Fruit fly (Drosophila melanogaster) whole organism, embryonic: ENCODE results near the gene CG15046.
A peak's percentile ranks its signal among the peaks of the same experiment; 100 is the strongest.

Experiments
- ATbp ChIP-seq: fragments of 200-800 bp; sonication (Bioruptor generic); optimal IDR thresholded peaks from 2 replicates; lab custom pipeline; 2017; ENCODE audit warnings: missing biosample characterization, mild to moderate bottlenecking, missing genetic modification characterization, missing genetic modification reagents
- Awh ChIP-seq: fragments of 200-800 bp; sonication (Bioruptor generic); IDR thresholded peaks from 2 replicates; pipeline ENCODE4, ENCODE4 v1.3.6; 2022; ENCODE audit warnings: missing biosample characterization, missing genetic modification characterization
- B-H1 ChIP-seq: fragments of 200-800 bp; sonication (Bioruptor generic); IDR thresholded peaks from 3 replicates; pipeline ENCODE4 v1.3.6; 2022; ENCODE audit warnings: missing biosample characterization, missing genetic modification characterization
- CG10321 ChIP-seq: fragments of 200-800 bp; sonication (Bioruptor generic); IDR thresholded peaks from 2 replicates; pipeline ENCODE4 v1.3.6; 2022; ENCODE audit warnings: missing biosample characterization, missing genetic modification characterization
- CG10543 ChIP-seq: fragments of 200-800 bp; sonication (Bioruptor generic); optimal IDR thresholded peaks from 3 replicates; lab custom pipeline; 2017; ENCODE audit warnings: missing biosample characterization, mild to moderate bottlenecking, missing genetic modification characterization, moderate library complexity
- CG12071 ChIP-seq: fragments of 200-800 bp; sonication (Bioruptor generic); optimal IDR thresholded peaks from 3 replicates; lab custom pipeline; 2018; ENCODE audit warnings: missing biosample characterization, mild to moderate bottlenecking, missing genetic modification characterization
- CG12104 ChIP-seq: fragments of 200-800 bp; sonication (Bioruptor generic); optimal IDR thresholded peaks from 3 replicates; lab custom pipeline; 2016; ENCODE audit warnings: missing biosample characterization, missing genetic modification characterization
- CG12299 ChIP-seq: fragments of 200-800 bp; sonication (Bioruptor generic); optimal IDR thresholded peaks from 2 replicates; lab custom pipeline; 2018; ENCODE audit warnings: missing biosample characterization, mild to moderate bottlenecking, missing genetic modification characterization
- CG15479 ChIP-seq: fragments of 200-800 bp; sonication (Bioruptor generic); optimal IDR thresholded peaks from 3 replicates; lab custom pipeline; 2019; ENCODE audit warnings: missing biosample characterization, mild to moderate bottlenecking, missing genetic modification characterization, moderate library complexity
- CG15601 ChIP-seq: fragments of 200-800 bp; sonication (Bioruptor generic); optimal IDR thresholded peaks from 3 replicates; lab custom pipeline; 2019; ENCODE audit warnings: missing biosample characterization, mild to moderate bottlenecking, missing genetic modification characterization, moderate library complexity
- CG1602 ChIP-seq: fragments of 200-800 bp; sonication (Bioruptor generic); optimal IDR thresholded peaks from 3 replicates; lab custom pipeline; 2016; ENCODE audit warnings: missing biosample characterization, missing genetic modification characterization
- CG17328 ChIP-seq: fragments of 200-800 bp; sonication (Bioruptor generic); IDR thresholded peaks from 2 replicates; pipeline ENCODE4 v1.3.6; 2022; ENCODE audit warnings: missing biosample characterization, missing genetic modification characterization
- CG17612 ChIP-seq: fragments of 200-800 bp; sonication (Bioruptor generic); IDR thresholded peaks from 2 replicates; pipeline ENCODE4 v1.3.6; 2022; ENCODE audit warnings: missing biosample characterization, missing genetic modification characterization
- CG2889 ChIP-seq: fragments of 200-800 bp; sonication (Bioruptor generic); IDR thresholded peaks from 3 replicates; pipeline ENCODE4 v1.3.6; 2022; ENCODE audit warnings: missing biosample characterization, missing genetic modification characterization
- CG30020 ChIP-seq: fragments of 200-800 bp; optimal IDR thresholded peaks from 2 replicates; lab custom pipeline; 2019; ENCODE audit warnings: missing biosample characterization, mild to moderate bottlenecking, missing genetic modification characterization, moderate library complexity
- CG32532 ChIP-seq: fragments of 200-800 bp; sonication (Bioruptor generic); IDR thresholded peaks from 2 replicates; pipeline ENCODE4 v1.3.6; 2022; ENCODE audit warnings: missing biosample characterization, missing genetic modification characterization
- CG34376 ChIP-seq: fragments of 200-800 bp; sonication (Bioruptor generic); optimal IDR thresholded peaks from 2 replicates; lab custom pipeline; 2018; ENCODE audit warnings: missing biosample characterization, mild to moderate bottlenecking, missing genetic modification characterization
- CG4730 ChIP-seq: fragments of 200-800 bp; sonication (Bioruptor generic); IDR thresholded peaks from 2 replicates; pipeline ENCODE4 v1.3.6; 2022; ENCODE audit warnings: missing biosample characterization, missing genetic modification characterization
- CG6254 ChIP-seq: fragments of 200-800 bp; sonication (Bioruptor generic); optimal IDR thresholded peaks from 3 replicates; lab custom pipeline; 2017; ENCODE audit warnings: mild to moderate bottlenecking, missing biosample characterization, missing genetic modification reagents, missing genetic modification characterization
- CG7357 ChIP-seq: fragments of 200-800 bp; sonication (Bioruptor generic); IDR thresholded peaks from 3 replicates; pipeline ENCODE4 v1.3.6; 2022; ENCODE audit warnings: missing biosample characterization, missing genetic modification characterization
- CG7745 ChIP-seq: fragments of 200-800 bp; sonication (Bioruptor generic); optimal IDR thresholded peaks from 2 replicates; lab custom pipeline; 2018; ENCODE audit warnings: missing biosample characterization, mild to moderate bottlenecking, missing genetic modification characterization, moderate library complexity
- CG7963 ChIP-seq: fragments of 200-800 bp; sonication (Bioruptor generic); IDR thresholded peaks from 3 replicates; pipeline ENCODE4 v1.3.6; 2022; ENCODE audit warnings: missing biosample characterization, missing genetic modification characterization; ENCODE audit not compliant: partially characterized antibody
- CkIIα-i1 ChIP-seq: fragments of 200-800 bp; sonication (Bioruptor generic); IDR thresholded peaks from 2 replicates; pipeline ENCODE4 v1.3.6; 2022; ENCODE audit warnings: missing biosample characterization, missing genetic modification characterization
- CrebB ChIP-seq: fragments of 200-800 bp; sonication (Bioruptor generic); optimal IDR thresholded peaks from 3 replicates; lab custom pipeline; 2018; ENCODE audit warnings: missing biosample characterization, mild to moderate bottlenecking, missing genetic modification characterization
- Deaf1 ChIP-seq: fragments of 200-800 bp; optimal IDR thresholded peaks from 3 replicates; lab custom pipeline; 2019; ENCODE audit warnings: missing biosample characterization, mild to moderate bottlenecking, missing genetic modification characterization, moderate library complexity
- Eip74EF ChIP-seq, 2 experiments: fragments of 200-800 bp in 1 of 2; fragments of >200 bp in 1 of 2; sonication (Bioruptor generic) in 1 of 2; optimal IDR thresholded peaks; 2 replicates each; lab custom pipeline; 2017 to 2019; ENCODE audit warnings: missing biosample characterization in 2 of 2, missing genetic modification characterization in 2 of 2, mild to moderate bottlenecking in 1 of 2, moderate library complexity in 1 of 2
- Lhr ChIP-seq: fragments of 200-800 bp; sonication (Bioruptor generic); optimal IDR thresholded peaks from 3 replicates; lab custom pipeline; 2017; ENCODE audit warnings: mild to moderate bottlenecking, missing biosample characterization, missing genetic modification reagents, missing genetic modification characterization
- Med ChIP-seq: fragments of 200-800 bp; sonication (Bioruptor generic); peaks from one replicate; lab custom pipeline; 2016; ENCODE audit warnings: missing biosample characterization, missing genetic modification characterization, mild to moderate bottlenecking, inconsistent platforms, moderate library complexity
- Rfx ChIP-seq: fragments of 200-800 bp; sonication (Bioruptor generic); IDR thresholded peaks from 2 replicates; pipeline ENCODE4 v1.3.6; 2022; ENCODE audit warnings: missing biosample characterization, missing genetic modification characterization
- Spps ChIP-seq: fragments of 200-800 bp; sonication (Bioruptor generic); optimal IDR thresholded peaks from 2 replicates; lab custom pipeline; 2018; ENCODE audit warnings: missing biosample characterization, mild to moderate bottlenecking, missing genetic modification characterization
- Vsx1 ChIP-seq: fragments of 200-800 bp; sonication (Bioruptor generic); optimal IDR thresholded peaks from 2 replicates; lab custom pipeline; 2017; ENCODE audit warnings: missing biosample characterization, mild to moderate bottlenecking, missing genetic modification characterization, missing genetic modification reagents
- ap ChIP-seq: fragments of 200-800 bp; sonication (Bioruptor generic); IDR thresholded peaks from 2 replicates; pipeline ENCODE4 v1.3.6; 2022; ENCODE audit warnings: missing biosample characterization, missing genetic modification characterization
- gcm ChIP-seq: fragments of 200-800 bp; sonication (Bioruptor generic); optimal IDR thresholded peaks from 2 replicates; lab custom pipeline; 2019; ENCODE audit warnings: missing biosample characterization, mild to moderate bottlenecking, missing genetic modification characterization, moderate library complexity
- her ChIP-seq: fragments of 200-800 bp; sonication (Bioruptor generic); optimal IDR thresholded peaks from 2 replicates; lab custom pipeline; 2016; ENCODE audit warnings: missing biosample characterization, missing genetic modification characterization
- hkb ChIP-seq, 2 experiments: fragments of 200-800 bp in 1 of 2; fragments of >200 bp in 1 of 2; sonication (Bioruptor generic) in 1 of 2; IDR thresholded peaks in 1 of 2; optimal IDR thresholded peaks in 1 of 2; 2 replicates each; pipeline versions ENCODE4 v1.3.6 to Lab custom; 2017 to 2022; ENCODE audit warnings: missing biosample characterization in 1 of 2, missing genetic modification characterization in 1 of 2
- lbe ChIP-seq: fragments of 200-800 bp; sonication (Bioruptor generic); optimal IDR thresholded peaks from 2 replicates; lab custom pipeline; 2016; ENCODE audit warnings: missing biosample characterization, mild to moderate bottlenecking, missing genetic modification characterization
- pb ChIP-seq: fragments of 200-800 bp; sonication (Bioruptor generic); optimal IDR thresholded peaks from 3 replicates; lab custom pipeline; 2016; ENCODE audit warnings: missing biosample characterization, missing genetic modification characterization
- prd ChIP-seq, 3 experiments: fragments of >200 bp in 2 of 3; fragments of 200-800 bp in 1 of 3; sonication (Bioruptor generic) in 1 of 3; optimal IDR thresholded peaks in 2 of 3; IDR thresholded peaks in 1 of 3; 2 replicates in 2 of 3; 3 replicates in 1 of 3; pipeline versions ENCODE4 v1.3.6 to Lab custom; 2017 to 2022; ENCODE audit warnings: missing biosample characterization in 1 of 3, missing genetic modification characterization in 1 of 3
- row ChIP-seq: fragments of 200-800 bp; sonication (Bioruptor generic); IDR thresholded peaks from 3 replicates; pipeline ENCODE4 v1.3.6; 2022; ENCODE audit warnings: missing biosample characterization, missing genetic modification characterization
- run ChIP-seq: fragments of 200-800 bp; sonication (Bioruptor generic); optimal IDR thresholded peaks from 3 replicates; lab custom pipeline; 2018; ENCODE audit warnings: missing biosample characterization, mild to moderate bottlenecking, missing genetic modification characterization
- scrt ChIP-seq: fragments of 200-800 bp; sonication (Bioruptor generic); optimal IDR thresholded peaks from 2 replicates; lab custom pipeline; 2018; ENCODE audit warnings: missing biosample characterization, mild to moderate bottlenecking, missing genetic modification characterization, moderate library complexity
- slbo ChIP-seq: fragments of 200-800 bp; sonication (Bioruptor generic); IDR thresholded peaks from 2 replicates; pipeline ENCODE4 v1.3.6; 2022; ENCODE audit warnings: missing biosample characterization, missing genetic modification characterization
- sqz ChIP-seq: fragments of 200-800 bp; sonication (Bioruptor generic); optimal IDR thresholded peaks from 3 replicates; lab custom pipeline; 2018; ENCODE audit warnings: missing biosample characterization, mild to moderate bottlenecking, missing genetic modification characterization
- tna ChIP-seq: fragments of 200-800 bp; sonication (Bioruptor generic); IDR thresholded peaks from 2 replicates; pipeline ENCODE4 v1.3.6; 2022; ENCODE audit warnings: missing biosample characterization, missing genetic modification characterization; ENCODE audit not compliant: partially characterized antibody
- trh ChIP-seq: fragments of 200-800 bp; sonication (Bioruptor generic); optimal IDR thresholded peaks from 2 replicates; lab custom pipeline; 2016; ENCODE audit warnings: missing biosample characterization, missing genetic modification characterization
- ttk ChIP-seq: fragments of 200-800 bp; sonication (Bioruptor generic); IDR thresholded peaks from 2 replicates; pipeline ENCODE4 v2.1.2; 2022; ENCODE audit warnings: missing biosample characterization, missing genetic modification characterization
- usp ChIP-seq: fragments of >200 bp; optimal IDR thresholded peaks from 2 replicates; lab custom pipeline; 2017; ENCODE audit warnings: missing biosample characterization, missing genetic modification characterization
- yki ChIP-seq: fragments of >200 bp; optimal IDR thresholded peaks from 3 replicates; lab custom pipeline; 2018

Gene CG15046

DNA sequence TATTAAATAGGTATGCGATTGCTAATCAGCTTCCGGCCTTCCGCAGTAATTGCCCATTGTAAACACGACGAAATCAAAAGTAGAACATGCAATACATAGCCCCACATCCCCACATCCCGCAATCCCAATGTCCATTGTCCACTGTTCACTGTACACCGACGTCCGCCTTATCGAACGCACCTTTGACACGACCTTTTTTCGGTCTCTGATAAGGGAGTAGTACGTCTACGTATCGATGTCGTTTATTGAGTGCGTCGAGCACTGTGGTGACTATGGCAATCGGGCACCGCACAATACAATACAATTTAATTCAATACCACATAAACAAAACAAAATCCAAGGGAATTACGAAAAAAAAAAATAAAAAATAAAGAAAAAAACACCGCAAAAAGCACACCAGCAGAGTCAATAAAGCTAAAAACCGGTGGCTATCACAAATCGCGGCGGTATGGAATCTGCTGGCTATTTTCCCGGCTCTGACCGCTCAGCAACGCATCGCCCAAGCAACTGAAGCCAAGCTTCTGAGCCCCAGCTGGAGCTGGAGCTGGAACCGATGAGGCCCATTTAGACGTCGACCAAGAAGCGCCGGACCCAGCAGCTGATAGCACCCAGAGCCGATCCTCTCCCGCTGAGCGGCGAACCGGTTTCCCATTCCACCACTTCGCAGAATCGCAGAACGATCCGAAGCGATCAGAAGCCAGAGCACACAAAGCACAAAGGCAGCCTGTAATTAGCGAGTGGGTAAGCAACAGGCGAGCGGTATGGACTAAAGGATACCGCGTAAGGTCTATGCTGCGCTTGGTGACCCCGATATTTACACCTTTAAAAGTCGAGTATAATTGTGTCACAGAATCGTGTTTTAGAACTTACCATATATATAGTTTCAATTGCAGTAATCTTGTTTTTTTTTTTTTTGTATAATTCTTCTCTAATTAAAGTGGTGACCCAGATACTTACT, 5.9 kb downstream of the CG15046 start, which contains the start of gene Hayan (continued):
- TF ChIP-seq CG7357 (GFP tag; lab: Robert Waterston, UW) = no peak
- TF ChIP-seq CG32532 (GFP tag; lab: Robert Waterston, UW) = 0 out of 2 replicates have a peak, but pooled peaks have one; percentile 12
- TF ChIP-seq prd (optimal IDR thresholded peaks at IDR 0.05; lab: Kevin White, UChicago) = no peak
- TF ChIP-seq prd (GFP tag; IDR thresholded peaks at IDR 0.05; lab: Robert Waterston, UW) = no peak
- no peak for TF ChIP-seq slbo (GFP tag; lab: Robert Waterston, UW)
- 0 out of 2 replicates have a peak, but pooled peaks have one; percentile 21 for TF ChIP-seq Awh (GFP tag; lab: Robert Waterston, UW)
- no peak for TF ChIP-seq gcm (GFP tag; lab: Kevin White, UChicago)
- no peak for TF ChIP-seq Vsx1 (GFP tag; lab: Kevin White, UChicago)
- no peak for TF ChIP-seq CG12104
- TF ChIP-seq Spps (tag; lab: Kevin White, UChicago) = no peak
- peak; percentile 44 for TF ChIP-seq Med
- TF ChIP-seq CG10321 (GFP tag; lab: Robert Waterston, UW) = no peak
- peak; percentile 64 for TF ChIP-seq CG10543
- TF ChIP-seq pb (GFP tag; lab: Kevin White, UChicago) = no peak
- TF ChIP-seq CG6254 (GFP tag; lab: Kevin White, UChicago) = no peak
- TF ChIP-seq CG12071 (GFP tag; lab: Kevin White, UChicago) = no peak
- TF ChIP-seq CG7745 (tag; lab: Kevin White, UChicago) = no peak
- TF ChIP-seq CG2889 = no peak
- no peak for TF ChIP-seq ttk (GFP tag; lab: Robert Waterston, UW)
- TF ChIP-seq CG17328 = no peak
- peak; percentile 9 for TF ChIP-seq lbe
- TF ChIP-seq Lhr (GFP tag; lab: Kevin White, UChicago) = no peak
- TF ChIP-seq trh (GFP tag; lab: Kevin White, UChicago) = no peak
- TF ChIP-seq sqz (GFP tag; lab: Kevin White, UChicago) = peak; percentile 8
- no peak for TF ChIP-seq CG15601
- TF ChIP-seq yki = no peak
- no peak for TF ChIP-seq CG15479
- TF ChIP-seq Eip74EF (GFP tag; optimal IDR thresholded peaks at IDR 0.05; lab: Kevin White, UChicago) = no peak
- no peak for TF ChIP-seq scrt (GFP tag; lab: Kevin White, UChicago)
- TF ChIP-seq ATbp (GFP tag; lab: Kevin White, UChicago) = no peak
- peak; percentile 64 for TF ChIP-seq Deaf1
- TF ChIP-seq run (tag; lab: Kevin White, UChicago) = no peak
- TF ChIP-seq Rfx = no peak
- no peak for TF ChIP-seq CG7963 (GFP tag; lab: Robert Waterston, UW)
- TF ChIP-seq CG17612 (GFP tag; lab: Robert Waterston, UW) = no peak
- no peak for TF ChIP-seq usp (GFP tag; lab: Kevin White, UChicago)
- TF ChIP-seq CG1602 (GFP tag; lab: Kevin White, UChicago) = no peak
- no peak for TF ChIP-seq CrebB
- TF ChIP-seq CG34376 = peak; percentile 86
- no peak for TF ChIP-seq tna (GFP tag; lab: Robert Waterston, UW)
- no peak for TF ChIP-seq B-H1 (GFP tag; lab: Robert Waterston, UW)
- TF ChIP-seq her = no peak
- TF ChIP-seq CG4730 (GFP tag; lab: Robert Waterston, UW) = no peak
- no peak for TF ChIP-seq CG12299 (tag; lab: Kevin White, UChicago)
- TF ChIP-seq CG30020 = no peak
- no peak for TF ChIP-seq ap
- TF ChIP-seq hkb (optimal IDR thresholded peaks at IDR 0.05; lab: Kevin White, UChicago) = no peak
- no peak for TF ChIP-seq hkb (GFP tag; IDR thresholded peaks at IDR 0.05; lab: Robert Waterston, UW)
- peak; percentile 16; the same call in 1 of the 3 replicates for TF ChIP-seq row (GFP tag; lab: Robert Waterston, UW)
- TF ChIP-seq CkIIα-i1 (GFP tag; lab: Robert Waterston, UW) = no peak
